Fruit fly (Drosophila melanogaster): ENCODE results near the gene CG15576.

- TF ChIP-seq psq (optimal IDR thresholded peaks at IDR 0.05) (no peak), usp (GFP tag; optimal IDR thresholded peaks at IDR 0.05) (no peak), EcR (GFP tag; optimal IDR thresholded peaks at IDR 0.05) (no peak), CG8478 (optimal IDR thresholded peaks at IDR 0.05) (no peak)
These were observed 5.6 kb downstream of the CG15576 start, which contains the start of gene CG43134 for dm6 chrX:4247013-4247412.

Measured in whole organism.